Worm (Caenorhabditis elegans) whole organism, young adult: ENCODE measurements around the gene srz-64.
"Not testable (repeated sequence)": the region's sequence is repeated elsewhere in the genome, so short reads cannot be mapped to it uniquely, and the experiment has no call there.

Source experiments
- B0261.1 ChIP-seq: sonication (generic microtip); optimal IDR thresholded peaks from 2 replicates; lab custom pipeline; 2016; ENCODE audit warnings: mild to moderate bottlenecking, missing genetic modification characterization, moderate library complexity, missing compliant biosample characterization
- C06A6.2 ChIP-seq: fragments of 200-800 bp; sonication (Bioruptor generic); conservative IDR thresholded peaks from 2 replicates; pipeline ENCODE4 v1.3.6; 2022; ENCODE audit warnings: missing genetic modification characterization, missing compliant biosample characterization
- C17E4.6 ChIP-seq: fragments of 200-800 bp; sonication (Bioruptor generic); IDR thresholded peaks from 2 replicates; pipeline ENCODE4 v1.3.6; 2022; ENCODE audit warnings: missing genetic modification reagents, missing genetic modification characterization, missing compliant biosample characterization
- F22D6.2 ChIP-seq: sonication (generic microtip); optimal IDR thresholded peaks from 2 replicates; lab custom pipeline; 2016; ENCODE audit warnings: mild to moderate bottlenecking, missing genetic modification characterization, missing compliant biosample characterization
- F33H1.4 ChIP-seq: fragments of 200-800 bp; sonication (Bioruptor generic); IDR thresholded peaks from 2 replicates; pipeline ENCODE4 v1.3.6; 2022; ENCODE audit warnings: missing genetic modification reagents, missing genetic modification characterization, missing compliant biosample characterization
- F39B2.1 ChIP-seq: fragments of 200-800 bp; sonication (Bioruptor generic); IDR thresholded peaks from 2 replicates; pipeline ENCODE4 v1.3.6; 2022; ENCODE audit warnings: missing genetic modification reagents, missing genetic modification characterization, missing compliant biosample characterization
- F49E8.2 ChIP-seq: sonication (generic microtip); optimal IDR thresholded peaks from 3 replicates; lab custom pipeline; 2017; ENCODE audit warnings: missing genetic modification characterization, mild to moderate bottlenecking, missing compliant biosample characterization, antibody characterized with exemption, moderate library complexity; ENCODE audit not compliant: insufficient read depth
- F52B5.7 ChIP-seq: sonication (generic microtip); optimal IDR thresholded peaks from 2 replicates; lab custom pipeline; 2016; ENCODE audit warnings: mild to moderate bottlenecking, missing genetic modification characterization, missing compliant biosample characterization
- F57A8.1 ChIP-seq: fragments of 200-800 bp; sonication (Bioruptor generic); optimal IDR thresholded peaks from 2 replicates; lab custom pipeline; 2018; ENCODE audit warnings: mild to moderate bottlenecking, missing genetic modification characterization, moderate library complexity, missing compliant biosample characterization
- K12H6.12 ChIP-seq: fragments of 200-800 bp; sonication (Bioruptor generic); optimal IDR thresholded peaks from 2 replicates; lab custom pipeline; 2018; ENCODE audit warnings: mild to moderate bottlenecking, missing genetic modification characterization, missing compliant biosample characterization
- Y53F4B.3 ChIP-seq: fragments of 200-800 bp; sonication (Bioruptor generic); IDR thresholded peaks from 2 replicates; pipeline ENCODE4 v1.3.6; 2022; ENCODE audit warnings: missing genetic modification reagents, missing genetic modification characterization, missing compliant biosample characterization
- Y53G8AR.9 ChIP-seq: fragments of 200-800 bp; sonication (Bioruptor generic); conservative IDR thresholded peaks from 2 replicates; pipeline ENCODE4 v1.3.6; 2022; ENCODE audit warnings: missing genetic modification reagents, missing genetic modification characterization, missing compliant biosample characterization
- akir-1 ChIP-seq: fragments of 200-800 bp; sonication (Bioruptor generic); optimal IDR thresholded peaks from 2 replicates; lab custom pipeline; 2018; ENCODE audit warnings: mild to moderate bottlenecking, missing genetic modification characterization, moderate library complexity, missing compliant biosample characterization
- aptf-3 ChIP-seq: fragments of 200-800 bp; sonication (Bioruptor generic); IDR thresholded peaks from 2 replicates; pipeline ENCODE4 v1.3.6; 2022; ENCODE audit warnings: missing genetic modification characterization, missing compliant biosample characterization
- attf-6 ChIP-seq: fragments of 200-800 bp; sonication (Bioruptor generic); IDR thresholded peaks from 2 replicates; pipeline ENCODE4 v1.3.6; 2022; ENCODE audit warnings: missing genetic modification reagents, missing genetic modification characterization, missing compliant biosample characterization
- bed-2 ChIP-seq: fragments of 200-800 bp; sonication (Bioruptor generic); IDR thresholded peaks from 2 replicates; pipeline ENCODE4 v1.3.6; 2022; ENCODE audit warnings: missing genetic modification reagents, missing genetic modification characterization, missing compliant biosample characterization
- ceh-100 ChIP-seq: fragments of 200-800 bp; sonication (Bioruptor generic); IDR thresholded peaks from 2 replicates; pipeline ENCODE4 v1.3.6; 2022; ENCODE audit warnings: missing genetic modification reagents, missing genetic modification characterization, missing compliant biosample characterization
- ceh-40 ChIP-seq: fragments of 200-800 bp; sonication (Bioruptor generic); IDR thresholded peaks from 2 replicates; pipeline ENCODE4 v1.3.6; 2022; ENCODE audit warnings: missing genetic modification characterization, missing compliant biosample characterization
- ceh-58 ChIP-seq: fragments of 200-800 bp; sonication (Bioruptor generic); IDR thresholded peaks from 2 replicates; pipeline ENCODE4 v1.3.6; 2022; ENCODE audit warnings: missing genetic modification characterization, missing compliant biosample characterization
- chd-7 ChIP-seq: sonication (generic microtip); optimal IDR thresholded peaks from 2 replicates; lab custom pipeline; 2016; ENCODE audit warnings: mild to moderate bottlenecking, missing genetic modification characterization, moderate library complexity, missing compliant biosample characterization
- egl-44 ChIP-seq: fragments of 200-800 bp; sonication (Bioruptor generic); IDR thresholded peaks from 2 replicates; pipeline ENCODE4 v1.3.6; 2022; ENCODE audit warnings: missing genetic modification reagents, missing genetic modification characterization, missing compliant biosample characterization
- egrh-3 ChIP-seq: fragments of 200-800 bp; sonication (Bioruptor generic); IDR thresholded peaks from 2 replicates; pipeline ENCODE4 v1.3.6; 2022; ENCODE audit warnings: missing genetic modification reagents, missing genetic modification characterization, missing compliant biosample characterization
- fkh-3 ChIP-seq: sonication (generic microtip); optimal IDR thresholded peaks from 2 replicates; lab custom pipeline; 2016; ENCODE audit warnings: mild to moderate bottlenecking, missing genetic modification characterization, missing compliant biosample characterization
- hlh-26 ChIP-seq: fragments of 200-800 bp; sonication (Bioruptor generic); conservative IDR thresholded peaks from 2 replicates; pipeline ENCODE4 v1.3.6; 2022; ENCODE audit warnings: missing genetic modification reagents, missing genetic modification characterization, missing compliant biosample characterization
- hmg-20 ChIP-seq: fragments of 200-800 bp; sonication (Bioruptor generic); IDR thresholded peaks from 2 replicates; pipeline ENCODE4 v1.3.6; 2022; ENCODE audit warnings: missing genetic modification reagents, missing genetic modification characterization, missing compliant biosample characterization
- hrde-1 ChIP-seq: sonication (generic microtip); optimal IDR thresholded peaks from 2 replicates; lab custom pipeline; 2016; ENCODE audit warnings: missing genetic modification characterization, mild to moderate bottlenecking, missing compliant biosample characterization, moderate library complexity, missing genotype, missing genetic modification reagents, borderline replicate concordance
- hsf-1 ChIP-seq: fragments of 200-800 bp; sonication (Bioruptor generic); IDR thresholded peaks from 2 replicates; pipeline ENCODE4 v1.3.6; 2022; ENCODE audit warnings: missing genetic modification reagents, missing genetic modification characterization, missing compliant biosample characterization
- let-607 ChIP-seq, 2 experiments: fragments of 200-800 bp in 1 of 2; sonication (Bioruptor generic) in 1 of 2; sonication (generic microtip) in 1 of 2; optimal IDR thresholded peaks; 2 replicates each; lab custom pipeline; 2016 to 2018; ENCODE audit warnings: mild to moderate bottlenecking in 2 of 2, missing compliant biosample characterization in 2 of 2, missing genetic modification characterization in 2 of 2, moderate library complexity in 2 of 2, missing genotype in 1 of 2
- lin-40 ChIP-seq: sonication (generic microtip); optimal IDR thresholded peaks from 2 replicates; lab custom pipeline; 2016; ENCODE audit warnings: missing genetic modification characterization, mild to moderate bottlenecking, missing compliant biosample characterization, missing genotype, missing genetic modification reagents
- lir-1 ChIP-seq: fragments of 200-800 bp; sonication (Bioruptor generic); conservative IDR thresholded peaks from 2 replicates; pipeline ENCODE4 v1.3.6; 2022; ENCODE audit warnings: missing genetic modification reagents, missing genetic modification characterization, missing compliant biosample characterization
- lsy-27 ChIP-seq: sonication (generic microtip); optimal IDR thresholded peaks from 2 replicates; lab custom pipeline; 2017; ENCODE audit warnings: missing genetic modification characterization, mild to moderate bottlenecking, missing compliant biosample characterization, antibody characterized with exemption, missing genotype, borderline replicate concordance; ENCODE audit not compliant: insufficient read depth
- madf-10 ChIP-seq: sonication (generic microtip); optimal IDR thresholded peaks from 2 replicates; lab custom pipeline; 2016; ENCODE audit warnings: mild to moderate bottlenecking, missing genetic modification characterization, missing compliant biosample characterization
- mxl-1 ChIP-seq: sonication (generic microtip); optimal IDR thresholded peaks from 2 replicates; lab custom pipeline; 2016; ENCODE audit warnings: missing genetic modification characterization, missing compliant biosample characterization
- nfya-1 ChIP-seq: sonication (generic microtip); optimal IDR thresholded peaks from 2 replicates; lab custom pipeline; 2017; ENCODE audit warnings: antibody characterized with exemption, missing compliant biosample characterization, missing genetic modification characterization, borderline replicate concordance; ENCODE audit not compliant: insufficient read depth
- nhr-120 ChIP-seq: fragments of 200-800 bp; sonication (Bioruptor generic); IDR thresholded peaks from 2 replicates; pipeline ENCODE4 v1.3.6; 2022; ENCODE audit warnings: missing genetic modification characterization, missing compliant biosample characterization
- nhr-179 ChIP-seq: sonication (generic microtip); optimal IDR thresholded peaks from 2 replicates; lab custom pipeline; 2016; ENCODE audit warnings: mild to moderate bottlenecking, missing genetic modification characterization, missing compliant biosample characterization
- nhr-27 ChIP-seq: fragments of 200-800 bp; sonication (Bioruptor generic); optimal IDR thresholded peaks from 2 replicates; lab custom pipeline; 2018; ENCODE audit warnings: mild to moderate bottlenecking, missing genetic modification characterization, moderate library complexity, missing compliant biosample characterization
- rcor-1 ChIP-seq: fragments of 200-800 bp; sonication (Bioruptor generic); IDR thresholded peaks from 2 replicates; pipeline ENCODE4 v1.3.6; 2022; ENCODE audit warnings: missing genetic modification reagents, missing genetic modification characterization, missing compliant biosample characterization
- sptf-2 ChIP-seq: fragments of 200-800 bp; sonication (Bioruptor generic); optimal IDR thresholded peaks from 2 replicates; lab custom pipeline; 2018; ENCODE audit warnings: mild to moderate bottlenecking, missing genetic modification characterization, missing compliant biosample characterization
- tlf-1 ChIP-seq: fragments of 200-800 bp; sonication (Bioruptor generic); optimal IDR thresholded peaks from 2 replicates; lab custom pipeline; 2018; ENCODE audit warnings: mild to moderate bottlenecking, missing genetic modification characterization, missing compliant biosample characterization
- unc-130 ChIP-seq: sonication (generic microtip); optimal IDR thresholded peaks from 2 replicates; lab custom pipeline; 2016; ENCODE audit warnings: missing genetic modification reagents, missing genetic modification characterization, missing compliant biosample characterization
- zim-3 ChIP-seq: sonication (generic microtip); optimal IDR thresholded peaks from 2 replicates; lab custom pipeline; 2017; ENCODE audit warnings: mild to moderate bottlenecking, missing genetic modification characterization, moderate library complexity, missing compliant biosample characterization
- ztf-25 ChIP-seq: fragments of 200-800 bp; sonication (Bioruptor generic); IDR thresholded peaks from 2 replicates; pipeline ENCODE4 v1.3.6; 2022; ENCODE audit warnings: missing genetic modification reagents, missing genetic modification characterization, missing compliant biosample characterization

The srz-64 gene

ce11 chrII:1278350-1278749, 14.7 kb downstream of the srz-64 start, which contains the start of gene srz-63:
Gene srz-63, plus strand, starts transcription at chrII:1278650.
- not testable (repeated sequence) for TF ChIP-seq fkh-3 (tag; lab: Kevin White, UChicago); aptf-3; lsy-27 (tag; lab: Kevin White, UChicago)
- TF ChIP-seq, all 124 proteins: peak for 0; not testable (repeated sequence) for 124

- TF ChIP-seq let-607 (tag; optimal IDR thresholded peaks at IDR 0.05; lab: Kevin White, UChicago) (no peak), egl-44 (no peak), hlh-26 (no peak), egrh-3 (GFP tag; lab: Robert Waterston, UW) (no peak), ztf-25 (GFP tag; lab: Robert Waterston, UW) (no peak), F52B5.7 (no peak), C06A6.2 (GFP tag; lab: Robert Waterston, UW) (no peak), F22D6.2 (no peak), Y53G8AR.9 (GFP tag; lab: Robert Waterston, UW) (no peak), ceh-58 (GFP tag; lab: Robert Waterston, UW) (no peak), K12H6.12 (no peak), hrde-1 (no peak), F33H1.4 (GFP tag; lab: Robert Waterston, UW) (no peak), nhr-120 (GFP tag; lab: Robert Waterston, UW) (no peak), zim-3 (tag; lab: Kevin White, UChicago) (no peak)
These were observed 16.3 kb downstream of the srz-64 start, which contains the start of gene Y57G7A.11 for ce11 chrII:1276778-1277177. Gene Y57G7A.11, minus strand, starts transcription at chrII:1276878.

ce11 chrII:1275439-1275838, 17.6 kb downstream of the srz-64 start, which contains the start of gene Y57G7A.5:
Gene Y57G7A.5, minus strand, starts transcription at chrII:1275539.
- no peak for TF ChIP-seq rcor-1 (GFP tag; lab: Robert Waterston, UW)
- TF ChIP-seq K12H6.12 = no peak
- TF ChIP-seq mxl-1 (tag; lab: Kevin White, UChicago) = no peak
- no peak for TF ChIP-seq tlf-1 (GFP tag; lab: Kevin White, UChicago)
- no peak for TF ChIP-seq akir-1
- no peak for TF ChIP-seq chd-7 (tag; lab: Kevin White, UChicago)
- no peak for TF ChIP-seq F49E8.2 (tag; lab: Kevin White, UChicago)
- TF ChIP-seq madf-10 (tag; lab: Kevin White, UChicago) = no peak
- TF ChIP-seq C17E4.6 (GFP tag; lab: Robert Waterston, UW) = no peak
- TF ChIP-seq nhr-179 (tag; lab: Kevin White, UChicago) = no peak

- TF ChIP-seq hsf-1 (GFP tag; lab: Robert Waterston, UW) (no peak), sptf-2 (GFP tag; lab: Kevin White, UChicago) (no peak), lsy-27 (tag; lab: Kevin White, UChicago) (no peak), zim-3 (tag; lab: Kevin White, UChicago) (no peak), unc-130 (GFP tag; lab: Kevin White, UChicago) (no peak), hmg-20 (no peak), nhr-27 (tag; lab: Kevin White, UChicago) (no peak), Y53F4B.3 (no peak), F57A8.1 (GFP tag; lab: Kevin White, UChicago) (no peak), bed-2 (GFP tag; lab: Robert Waterston, UW) (no peak), B0261.1 (tag; lab: Kevin White, UChicago) (no peak), lir-1 (GFP tag; lab: Robert Waterston, UW) (no peak), ceh-100 (GFP tag; lab: Robert Waterston, UW) (no peak), attf-6 (GFP tag; lab: Robert Waterston, UW) (no peak), F39B2.1 (GFP tag; lab: Robert Waterston, UW) (no peak), nfya-1 (tag; lab: Kevin White, UChicago) (no peak), lin-40 (tag; lab: Kevin White, UChicago) (no peak), ceh-40 (GFP tag; lab: Robert Waterston, UW) (no peak)
These were observed 21.2 kb downstream of the srz-64 start, which contains the start of gene srw-66 for ce11 chrII:1271814-1272213. Gene srw-66, minus strand, starts transcription at chrII:1271914.
